Fruit fly (Drosophila melanogaster): Measurements from ENCODE around the gene CG1637.

Gene CG1637

dm6 chrX:10835631-10836030 is 42.1 kb downstream of the CG1637 start (continued):
- no peak for TF ChIP-seq nerfin-2 (GFP tag; IDR thresholded peaks at IDR 0.05; ENCODE audit: partially characterized antibody)
- no peak for TF ChIP-seq schlank (tag; optimal IDR thresholded peaks at IDR 0.05)
- peak; percentile 99 for TF ChIP-seq Hr39 (optimal IDR thresholded peaks at IDR 0.05)
- no peak for TF ChIP-seq fd3F (GFP tag; optimal IDR thresholded peaks at IDR 0.05)
- TF ChIP-seq Optix (GFP tag; IDR thresholded peaks at IDR 0.05) = no peak
- peak; percentile 85 for TF ChIP-seq ewg (GFP tag; optimal IDR thresholded peaks at IDR 0.05)
- TF ChIP-seq sens (GFP tag) = peak; percentile 32
- TF ChIP-seq CG17361 (GFP tag; IDR thresholded peaks at IDR 0.05) = no peak
- no peak for TF ChIP-seq ap (GFP tag; IDR thresholded peaks at IDR 0.05)
- TF ChIP-seq CG7556 (GFP tag; optimal IDR thresholded peaks at IDR 0.05) = no peak
- TF ChIP-seq Hr78 (GFP tag; optimal IDR thresholded peaks at IDR 0.05) = no peak
- TF ChIP-seq Dip2 (GFP tag; IDR thresholded peaks at IDR 0.05) = no peak
- TF ChIP-seq CG3407 (GFP tag; optimal IDR thresholded peaks at IDR 0.05) = no peak
- TF ChIP-seq Atf-2 (GFP tag; optimal IDR thresholded peaks at IDR 0.05) = no peak
- TF ChIP-seq trh (GFP tag; optimal IDR thresholded peaks at IDR 0.05) = no peak
- TF ChIP-seq usp (GFP tag; optimal IDR thresholded peaks at IDR 0.05) = no peak
- TF ChIP-seq fd64A (GFP tag; optimal IDR thresholded peaks at IDR 0.05) = no peak
- TF ChIP-seq Six4 (GFP tag; optimal IDR thresholded peaks at IDR 0.05) = no peak
- TF ChIP-seq Mad (GFP tag; optimal IDR thresholded peaks at IDR 0.05) = no peak
- no peak for TF ChIP-seq trem (tag; optimal IDR thresholded peaks at IDR 0.05)
- no peak for TF ChIP-seq pan (optimal IDR thresholded peaks at IDR 0.05)
- TF ChIP-seq pan (GFP tag; optimal IDR thresholded peaks at IDR 0.05 in 1 of 2, IDR thresholded peaks at IDR 0.05 in 1 of 2) = peak in 1 of 2 experiments; percentile 16
- TF ChIP-seq tio (GFP tag; optimal IDR thresholded peaks at IDR 0.05) = no peak
- no peak for TF ChIP-seq row (GFP tag; IDR thresholded peaks at IDR 0.05)
- no peak for TF ChIP-seq exex (tag; optimal IDR thresholded peaks at IDR 0.05)
- TF ChIP-seq bcd (GFP tag; optimal IDR thresholded peaks at IDR 0.05) = no peak
- TF ChIP-seq CG31388 (GFP tag; optimal IDR thresholded peaks at IDR 0.05) = no peak
- no peak for TF ChIP-seq CG9797 (GFP tag; optimal IDR thresholded peaks at IDR 0.05)
- TF ChIP-seq CG7372 (GFP tag; IDR thresholded peaks at IDR 0.05) = no peak
- TF ChIP-seq CG11560 (tag; IDR thresholded peaks at IDR 0.05) = no peak
- TF ChIP-seq CG11398 (GFP tag; optimal IDR thresholded peaks at IDR 0.05) = no peak
- TF ChIP-seq CG15514 (GFP tag; optimal IDR thresholded peaks at IDR 0.05) = no peak
- TF ChIP-seq HLH3B (GFP tag; IDR thresholded peaks at IDR 0.05) = no peak
- no peak for TF ChIP-seq disco-r (GFP tag; optimal IDR thresholded peaks at IDR 0.05)
- no peak for TF ChIP-seq mld (GFP tag; IDR thresholded peaks at IDR 0.05; ENCODE audit: partially characterized antibody)
- no peak for TF ChIP-seq lmd (GFP tag; IDR thresholded peaks at IDR 0.05)
- no peak for TF ChIP-seq ci (GFP tag; IDR thresholded peaks at IDR 0.05)
- no peak for TF ChIP-seq CG11247 (GFP tag; IDR thresholded peaks at IDR 0.05)
- 0 out of 2 replicates have a peak, but pooled peaks have one; percentile 14 for TF ChIP-seq ato (GFP tag; IDR thresholded peaks at IDR 0.05; ENCODE audit: partially characterized antibody)
- TF ChIP-seq kni (GFP tag; optimal IDR thresholded peaks at IDR 0.05) = peak; percentile 60
- no peak for TF ChIP-seq dysf (GFP tag; IDR thresholded peaks at IDR 0.05)
- no peak for TF ChIP-seq vnd (GFP tag; IDR thresholded peaks at IDR 0.05; ENCODE audit: partially characterized antibody)
- no peak for TF ChIP-seq Ravus (GFP tag; IDR thresholded peaks at IDR 0.05)
- TF ChIP-seq bbx (GFP tag; IDR thresholded peaks at IDR 0.05; ENCODE audit: partially characterized antibody) = no peak
- 0 out of 3 replicates have a peak, but pooled peaks have one; percentile 28 for TF ChIP-seq otp (GFP tag; IDR thresholded peaks at IDR 0.05)
- no peak for TF ChIP-seq CG7839 (tag; optimal IDR thresholded peaks at IDR 0.05)
- no peak for TF ChIP-seq CG4730 (GFP tag; IDR thresholded peaks at IDR 0.05)
- TF ChIP-seq CG17186 (GFP tag; optimal IDR thresholded peaks at IDR 0.05) = no peak

Measured in whole organism, embryonic.